Worm (Caenorhabditis elegans) whole organism, young adult: ENCODE measurements around the gene Y54G2A.32.

Experiments
- B0019.2 ChIP-seq: fragments of 200-800 bp; sonication (Bioruptor generic); conservative IDR thresholded peaks from 2 replicates; pipeline ENCODE4 v1.3.6; 2022; ENCODE audit warnings: missing genetic modification reagents, missing genetic modification characterization, missing compliant biosample characterization
- B0035.1 ChIP-seq: sonication (generic microtip); optimal IDR thresholded peaks from 2 replicates; lab custom pipeline; 2016; ENCODE audit warnings: missing genetic modification characterization, mild to moderate bottlenecking, missing compliant biosample characterization, missing genotype, missing genetic modification reagents
- B0336.3 ChIP-seq: fragments of 200-800 bp; sonication (Bioruptor generic); IDR thresholded peaks from 2 replicates; pipeline ENCODE4 v1.3.6; 2022; ENCODE audit warnings: missing genetic modification characterization, missing compliant biosample characterization
- F23B12.7 ChIP-seq: sonication (generic microtip); optimal IDR thresholded peaks from 2 replicates; lab custom pipeline; 2017; ENCODE audit warnings: missing genetic modification characterization, mild to moderate bottlenecking, missing compliant biosample characterization, antibody characterized with exemption, moderate library complexity; ENCODE audit not compliant: insufficient read depth
- F39B2.1 ChIP-seq: fragments of 200-800 bp; sonication (Bioruptor generic); IDR thresholded peaks from 2 replicates; pipeline ENCODE4 v1.3.6; 2022; ENCODE audit warnings: missing genetic modification reagents, missing genetic modification characterization, missing compliant biosample characterization
- K11D2.4 ChIP-seq: fragments of 200-800 bp; sonication (Bioruptor generic); IDR thresholded peaks from 2 replicates; pipeline ENCODE4 v1.3.6; 2022; ENCODE audit warnings: missing genetic modification reagents, missing genetic modification characterization, missing compliant biosample characterization
- Y53G8AR.9 ChIP-seq: fragments of 200-800 bp; sonication (Bioruptor generic); conservative IDR thresholded peaks from 2 replicates; pipeline ENCODE4 v1.3.6; 2022; ENCODE audit warnings: missing genetic modification reagents, missing genetic modification characterization, missing compliant biosample characterization
- Y67H2A.10 ChIP-seq: fragments of 200-800 bp; sonication (Bioruptor generic); conservative IDR thresholded peaks from 2 replicates; pipeline ENCODE4 v1.3.6; 2022; ENCODE audit warnings: missing genetic modification reagents, missing genetic modification characterization, missing compliant biosample characterization
- Y79H2A.3 ChIP-seq: fragments of 200-800 bp; sonication (Bioruptor generic); conservative IDR thresholded peaks from 2 replicates; pipeline ENCODE4 v1.3.6; 2022; ENCODE audit warnings: missing genetic modification reagents, missing genetic modification characterization, missing compliant biosample characterization
- akir-1 ChIP-seq: fragments of 200-800 bp; sonication (Bioruptor generic); optimal IDR thresholded peaks from 2 replicates; lab custom pipeline; 2018; ENCODE audit warnings: mild to moderate bottlenecking, missing genetic modification characterization, moderate library complexity, missing compliant biosample characterization
- ama-1 ChIP-seq, 3 experiments: fragments of 150-350 bp in 1 of 3; sonication (generic microtip) in 2 of 3; optimal IDR thresholded peaks; 2 replicates each; lab custom pipeline; 2014 to 2018; ENCODE audit warnings: missing biosample characterization in 2 of 3, missing genetic modification characterization in 2 of 3, missing genetic modification reagents in 2 of 3
- aptf-2 ChIP-seq: fragments of 200-800 bp; sonication (Bioruptor generic); conservative IDR thresholded peaks from 2 replicates; pipeline ENCODE4 v1.3.6; 2022; ENCODE audit warnings: missing genetic modification reagents, missing genetic modification characterization, missing compliant biosample characterization
- cebp-1 ChIP-seq, 2 experiments: fragments of 200-800 bp in 1 of 2; sonication (Bioruptor generic) in 1 of 2; sonication (generic microtip) in 1 of 2; IDR thresholded peaks in 1 of 2; optimal IDR thresholded peaks in 1 of 2; 2 replicates each; pipeline versions ENCODE4 v1.3.6 to Lab custom; 2017 to 2022; ENCODE audit warnings: missing compliant biosample characterization in 2 of 2, missing genetic modification characterization in 2 of 2, mild to moderate bottlenecking in 1 of 2, missing genetic modification reagents in 1 of 2, moderate library complexity in 1 of 2
- cebp-2 ChIP-seq: fragments of 200-800 bp; sonication (Bioruptor generic); IDR thresholded peaks from 2 replicates; pipeline ENCODE4 v1.3.6; 2022; ENCODE audit warnings: missing genetic modification characterization, missing compliant biosample characterization
- ceh-27 ChIP-seq: fragments of 200-800 bp; sonication (Bioruptor generic); optimal IDR thresholded peaks from 2 replicates; lab custom pipeline; 2018; ENCODE audit warnings: mild to moderate bottlenecking, missing genetic modification characterization, moderate library complexity, missing compliant biosample characterization
- ceh-58 ChIP-seq: fragments of 200-800 bp; sonication (Bioruptor generic); IDR thresholded peaks from 2 replicates; pipeline ENCODE4 v1.3.6; 2022; ENCODE audit warnings: missing genetic modification characterization, missing compliant biosample characterization
- ceh-79 ChIP-seq: sonication (generic microtip); optimal IDR thresholded peaks from 2 replicates; lab custom pipeline; 2017; ENCODE audit warnings: mild to moderate bottlenecking, missing genetic modification characterization, missing compliant biosample characterization
- die-1 ChIP-seq: sonication (generic microtip); optimal IDR thresholded peaks from 2 replicates; lab custom pipeline; 2016; ENCODE audit warnings: missing genotype, mild to moderate bottlenecking, missing genetic modification characterization, missing compliant biosample characterization
- dox-1 ChIP-seq: fragments of 200-800 bp; sonication (Bioruptor generic); IDR thresholded peaks from 2 replicates; pipeline ENCODE4 v1.3.6; 2022; ENCODE audit warnings: missing genetic modification reagents, missing genetic modification characterization, missing compliant biosample characterization
- dpl-1 ChIP-seq: fragments of 150-350 bp; optimal IDR thresholded peaks from 2 replicates; lab custom pipeline; 2014; ENCODE audit warnings: missing biosample characterization, missing genetic modification reagents, missing genetic modification characterization
- ets-4 ChIP-seq: fragments of 200-800 bp; sonication (Bioruptor generic); optimal IDR thresholded peaks from 2 replicates; lab custom pipeline; 2018; ENCODE audit warnings: mild to moderate bottlenecking, missing genetic modification characterization, missing compliant biosample characterization
- fkh-3 ChIP-seq: sonication (generic microtip); optimal IDR thresholded peaks from 2 replicates; lab custom pipeline; 2016; ENCODE audit warnings: mild to moderate bottlenecking, missing genetic modification characterization, missing compliant biosample characterization
- gei-17 ChIP-seq: fragments of 200-800 bp; sonication (Bioruptor generic); optimal IDR thresholded peaks from 2 replicates; lab custom pipeline; 2018; ENCODE audit warnings: mild to moderate bottlenecking, missing genetic modification characterization, missing compliant biosample characterization
- hlh-12 ChIP-seq: sonication (generic microtip); optimal IDR thresholded peaks from 2 replicates; lab custom pipeline; 2016; ENCODE audit warnings: missing genetic modification characterization, missing compliant biosample characterization
- hlh-26 ChIP-seq: fragments of 200-800 bp; sonication (Bioruptor generic); conservative IDR thresholded peaks from 2 replicates; pipeline ENCODE4 v1.3.6; 2022; ENCODE audit warnings: missing genetic modification reagents, missing genetic modification characterization, missing compliant biosample characterization
- hmg-1.2 ChIP-seq: fragments of 200-800 bp; sonication (Bioruptor generic); IDR thresholded peaks from 2 replicates; pipeline ENCODE4 v1.3.6; 2022; ENCODE audit warnings: missing genetic modification reagents, missing genetic modification characterization, missing compliant biosample characterization
- hsf-1 ChIP-seq: fragments of 200-800 bp; sonication (Bioruptor generic); IDR thresholded peaks from 2 replicates; pipeline ENCODE4 v1.3.6; 2022; ENCODE audit warnings: missing genetic modification reagents, missing genetic modification characterization, missing compliant biosample characterization
- lsl-1 ChIP-seq: fragments of 200-800 bp; sonication (Bioruptor generic); optimal IDR thresholded peaks from 2 replicates; lab custom pipeline; 2018; ENCODE audit warnings: mild to moderate bottlenecking, missing genetic modification characterization, moderate library complexity, missing compliant biosample characterization
- madf-3 ChIP-seq: fragments of 200-800 bp; sonication (Bioruptor generic); IDR thresholded peaks from 2 replicates; pipeline ENCODE4 v1.3.6; 2022; ENCODE audit warnings: missing genetic modification reagents, missing genetic modification characterization, missing compliant biosample characterization
- mcd-1 ChIP-seq: fragments of 200-800 bp; sonication (Bioruptor generic); IDR thresholded peaks from 2 replicates; pipeline ENCODE4 v1.3.6; 2022; ENCODE audit warnings: missing genetic modification reagents, missing genetic modification characterization, missing compliant biosample characterization
- mes-4 ChIP-seq: sonication (generic microtip); optimal IDR thresholded peaks from 2 replicates; lab custom pipeline; 2016; ENCODE audit warnings: missing genotype, missing genetic modification characterization, missing compliant biosample characterization
- mxl-1 ChIP-seq: sonication (generic microtip); optimal IDR thresholded peaks from 2 replicates; lab custom pipeline; 2016; ENCODE audit warnings: missing genetic modification characterization, missing compliant biosample characterization
- nhr-120 ChIP-seq: fragments of 200-800 bp; sonication (Bioruptor generic); IDR thresholded peaks from 2 replicates; pipeline ENCODE4 v1.3.6; 2022; ENCODE audit warnings: missing genetic modification characterization, missing compliant biosample characterization
- nhr-27 ChIP-seq: fragments of 200-800 bp; sonication (Bioruptor generic); optimal IDR thresholded peaks from 2 replicates; lab custom pipeline; 2018; ENCODE audit warnings: mild to moderate bottlenecking, missing genetic modification characterization, moderate library complexity, missing compliant biosample characterization
- nhr-80 ChIP-seq: sonication (generic microtip); optimal IDR thresholded peaks from 2 replicates; lab custom pipeline; 2016; ENCODE audit warnings: missing genetic modification characterization, missing compliant biosample characterization
- nhr-90 ChIP-seq: sonication (generic microtip); optimal IDR thresholded peaks from 2 replicates; lab custom pipeline; 2016; ENCODE audit warnings: missing genotype, mild to moderate bottlenecking, missing genetic modification characterization, missing compliant biosample characterization
- repo-1 ChIP-seq: sonication (generic microtip); optimal IDR thresholded peaks from 2 replicates; lab custom pipeline; 2017; ENCODE audit warnings: mild to moderate bottlenecking, missing genetic modification characterization, missing compliant biosample characterization
- snpc-1.3 ChIP-seq: sonication (generic microtip); optimal IDR thresholded peaks from 2 replicates; lab custom pipeline; 2017; ENCODE audit warnings: missing genetic modification characterization, mild to moderate bottlenecking, missing compliant biosample characterization, antibody characterized with exemption, moderate library complexity, missing genotype, missing genetic modification reagents; ENCODE audit not compliant: insufficient read depth
- snpc-3.4 ChIP-seq: sonication (generic microtip); optimal IDR thresholded peaks from 2 replicates; lab custom pipeline; 2017; ENCODE audit warnings: missing genetic modification characterization, mild to moderate bottlenecking, missing compliant biosample characterization, antibody characterized with exemption, moderate library complexity, missing genotype, missing genetic modification reagents
- somi-1 ChIP-seq: fragments of 200-800 bp; sonication (Bioruptor generic); optimal IDR thresholded peaks from 2 replicates; lab custom pipeline; 2018; ENCODE audit warnings: mild to moderate bottlenecking, missing genetic modification characterization, missing compliant biosample characterization
- tbx-9 ChIP-seq: sonication (generic microtip); optimal IDR thresholded peaks from 2 replicates; lab custom pipeline; 2016; ENCODE audit warnings: borderline replicate concordance, missing genetic modification characterization, inconsistent platforms, missing compliant biosample characterization
- zfh-2 ChIP-seq: fragments of 200-800 bp; sonication (Bioruptor generic); conservative IDR thresholded peaks from 2 replicates; pipeline ENCODE4 v1.3.6; 2022; ENCODE audit warnings: missing genetic modification reagents, missing genetic modification characterization, missing compliant biosample characterization
- zim-3 ChIP-seq: sonication (generic microtip); optimal IDR thresholded peaks from 2 replicates; lab custom pipeline; 2017; ENCODE audit warnings: mild to moderate bottlenecking, missing genetic modification characterization, moderate library complexity, missing compliant biosample characterization
- ztf-26 ChIP-seq: sonication (generic microtip); optimal IDR thresholded peaks from 2 replicates; lab custom pipeline; 2017; ENCODE audit warnings: missing genetic modification characterization, missing compliant biosample characterization
- ztf-28 ChIP-seq: fragments of 200-800 bp; sonication (Bioruptor generic); IDR thresholded peaks from 2 replicates; pipeline ENCODE4 v1.3.6; 2022; ENCODE audit warnings: missing genetic modification reagents, missing genetic modification characterization, missing compliant biosample characterization

Gene Y54G2A.32

ce11 chrIV:2765048-2765708 is 38.6 kb upstream of the Y54G2A.32 start (continued):
- 0 out of 2 replicates have a peak, but pooled peaks have one; percentile 16 for TF ChIP-seq B0019.2 (GFP tag; lab: Robert Waterston, UW)
- no peak for TF ChIP-seq hlh-26 (GFP tag; lab: Robert Waterston, UW)
- peak; percentile 34 for TF ChIP-seq zim-3 (tag; lab: Kevin White, UChicago)
- TF ChIP-seq madf-3: no peak
- TF ChIP-seq dox-1 (GFP tag; lab: Robert Waterston, UW): peak; percentile 27; the same call in 1 of the 2 replicates
- no peak for TF ChIP-seq F23B12.7
- TF ChIP-seq nhr-90 (tag; lab: Kevin White, UChicago): no peak
- no peak for TF ChIP-seq lsl-1 (GFP tag; lab: Kevin White, UChicago)
- TF ChIP-seq aptf-2: no peak
- no peak for TF ChIP-seq ceh-58 (GFP tag; lab: Robert Waterston, UW)
- TF ChIP-seq ceh-27: no peak
- TF ChIP-seq hmg-1.2 (GFP tag; lab: Robert Waterston, UW): peak; percentile 90
- no peak for TF ChIP-seq ets-4 (GFP tag; lab: Kevin White, UChicago)
- TF ChIP-seq gei-17 (GFP tag; lab: Kevin White, UChicago): no peak
- no peak for TF ChIP-seq snpc-1.3 (tag; lab: Kevin White, UChicago)
- TF ChIP-seq Y79H2A.3 (GFP tag; lab: Robert Waterston, UW): no peak
- no peak for TF ChIP-seq B0035.1 (tag; lab: Kevin White, UChicago)
- no peak for TF ChIP-seq ztf-28 (GFP tag; lab: Robert Waterston, UW)
- TF ChIP-seq cebp-1 (GFP tag; IDR thresholded peaks at IDR 0.05; lab: Robert Waterston, UW): no peak
- TF ChIP-seq cebp-1 (tag; optimal IDR thresholded peaks at IDR 0.05; lab: Kevin White, UChicago): peak; percentile 38
- TF ChIP-seq K11D2.4 (GFP tag; lab: Robert Waterston, UW): 0 out of 2 replicates have a peak, but pooled peaks have one; percentile 9
- no peak for TF ChIP-seq cebp-2
- peak; percentile 27; the same call in 1 of the 2 replicates for TF ChIP-seq mcd-1
- no peak for TF ChIP-seq hlh-12 (tag; lab: Kevin White, UChicago)
- no peak for TF ChIP-seq nhr-120 (GFP tag; lab: Robert Waterston, UW)
- TF ChIP-seq tbx-9: no peak
- no peak for TF ChIP-seq repo-1
- TF ChIP-seq snpc-3.4: no peak
- no peak for TF ChIP-seq die-1 (tag; lab: Kevin White, UChicago)
- no peak for TF ChIP-seq nhr-80 (tag; lab: Kevin White, UChicago)
- no peak for TF ChIP-seq mes-4
- TF ChIP-seq F39B2.1 (GFP tag; lab: Robert Waterston, UW): no peak

ce11 chrIV:2770067-2770466 is 33.7 kb upstream of the Y54G2A.32 start:
- TF ChIP-seq somi-1 (GFP tag; lab: Kevin White, UChicago): peak; percentile 7
- no peak for TF ChIP-seq ama-1 (optimal IDR thresholded peaks at IDR 0.05; lab: Kevin White, UChicago)
- TF ChIP-seq ama-1 (GFP tag; optimal IDR thresholded peaks at IDR 0.05; lab: Kevin White, UChicago): no peak
- no peak for TF ChIP-seq mxl-1 (tag; lab: Kevin White, UChicago)

- TF ChIP-seq fkh-3 (tag; lab: Kevin White, UChicago) (peak; percentile 23), B0336.3 (0 out of 2 replicates have a peak, but pooled peaks have one; percentile 11), Y53G8AR.9 (GFP tag; lab: Robert Waterston, UW) (no peak), Y67H2A.10 (GFP tag; lab: Robert Waterston, UW) (0 out of 2 replicates have a peak, but pooled peaks have one; percentile 10), ztf-26 (tag; lab: Kevin White, UChicago) (peak; percentile 12), zfh-2 (GFP tag; lab: Robert Waterston, UW) (peak; percentile 78), B0019.2 (GFP tag; lab: Robert Waterston, UW) (no peak), nhr-120 (GFP tag; lab: Robert Waterston, UW) (0 out of 2 replicates have a peak, but pooled peaks have one; percentile 27), tbx-9 (no peak), nhr-27 (tag; lab: Kevin White, UChicago) (no peak), mes-4 (no peak), ceh-79 (tag; lab: Kevin White, UChicago) (peak; percentile 51), dpl-1 (GFP tag; lab: Kevin White, UChicago) (no peak), akir-1 (GFP tag; lab: Kevin White, UChicago) (no peak), hsf-1 (GFP tag; lab: Robert Waterston, UW) (no peak), cebp-2 (0 out of 2 replicates have a peak, but pooled peaks have one; percentile 59)
Measured at ce11 chrIV:2770835-2771234, 32.9 kb upstream of the Y54G2A.32 start.
